Fruit fly (Drosophila melanogaster): Measurements from ENCODE around the gene CG5892.

DNA sequence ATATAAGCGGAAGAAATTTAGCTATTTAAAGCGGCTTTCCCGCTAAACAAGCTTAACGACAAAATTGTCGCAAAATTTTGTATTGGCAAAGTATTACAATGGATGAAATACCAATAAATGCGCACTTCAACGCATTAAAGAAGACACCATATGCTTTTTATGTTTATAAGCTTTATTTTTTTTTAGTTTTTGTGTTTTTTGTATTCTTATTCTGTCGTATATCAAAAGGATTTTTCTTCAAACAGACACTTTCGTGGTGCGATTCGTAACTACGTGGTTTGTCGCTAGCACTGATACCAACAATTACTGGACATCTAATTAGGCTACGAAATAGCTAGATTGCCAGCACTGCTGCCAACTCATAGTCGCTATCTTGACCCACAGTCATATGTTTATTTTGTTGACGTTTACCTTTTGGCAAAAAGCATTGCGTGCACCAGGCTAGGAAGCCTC is 27.7 kb upstream of the CG5892 start, which contains the start of gene Ddrgk1:
- TF ChIP-seq tj (GFP tag; optimal IDR thresholded peaks at IDR 0.05) = peak; percentile 63
- no peak for TF ChIP-seq CG33017 (tag; optimal IDR thresholded peaks at IDR 0.05)
- no peak for TF ChIP-seq CG14711 (tag; optimal IDR thresholded peaks at IDR 0.05)
- TF ChIP-seq CG7101 (tag; optimal IDR thresholded peaks at IDR 0.05) = no peak
- no peak for TF ChIP-seq CG5204 (GFP tag; optimal IDR thresholded peaks at IDR 0.05)
- no peak for TF ChIP-seq Hr96 (GFP tag; optimal IDR thresholded peaks at IDR 0.05)
- TF ChIP-seq Crg-1 (GFP tag; optimal IDR thresholded peaks at IDR 0.05) = no peak
- no peak for TF ChIP-seq pad (GFP tag; optimal IDR thresholded peaks at IDR 0.05)
